Fruit fly (Drosophila melanogaster) whole organism, embryonic: ENCODE data around the gene CG34286.

Experiments used
- CG10209 ChIP-seq: fragments of 200-800 bp; sonication (Bioruptor generic); optimal IDR thresholded peaks from 3 replicates; lab custom pipeline; 2017; ENCODE audit warnings: missing biosample characterization, mild to moderate bottlenecking, missing genetic modification characterization, missing genetic modification reagents
- CG14014 ChIP-seq: fragments of 200-800 bp; sonication (Bioruptor generic); IDR thresholded peaks from 2 replicates; pipeline ENCODE4 v1.3.6; 2022; ENCODE audit warnings: missing biosample characterization, missing genetic modification characterization
- CG15269 ChIP-seq: fragments of 200-800 bp; sonication (Bioruptor generic); optimal IDR thresholded peaks from 2 replicates; lab custom pipeline; 2018; ENCODE audit warnings: missing biosample characterization, mild to moderate bottlenecking, missing genetic modification characterization, moderate library complexity
- CG15601 ChIP-seq: fragments of 200-800 bp; sonication (Bioruptor generic); optimal IDR thresholded peaks from 3 replicates; lab custom pipeline; 2019; ENCODE audit warnings: missing biosample characterization, mild to moderate bottlenecking, missing genetic modification characterization, moderate library complexity
- CG17186 ChIP-seq: fragments of 200-800 bp; sonication (Bioruptor generic); optimal IDR thresholded peaks from 3 replicates; lab custom pipeline; 2017; ENCODE audit warnings: missing biosample characterization, missing genetic modification reagents, missing genetic modification characterization
- CG17359 ChIP-seq: fragments of 200-800 bp; sonication (Bioruptor generic); optimal IDR thresholded peaks from 3 replicates; lab custom pipeline; 2018; ENCODE audit warnings: missing biosample characterization, mild to moderate bottlenecking, missing genetic modification characterization, moderate library complexity
- CG18599 ChIP-seq: fragments of 200-800 bp; sonication (Bioruptor generic); optimal IDR thresholded peaks from 3 replicates; lab custom pipeline; 2017; ENCODE audit warnings: missing biosample characterization, missing genetic modification characterization, mild to moderate bottlenecking, moderate library complexity, missing genetic modification reagents
- CG2889 ChIP-seq: fragments of 200-800 bp; sonication (Bioruptor generic); IDR thresholded peaks from 3 replicates; pipeline ENCODE4 v1.3.6; 2022; ENCODE audit warnings: missing biosample characterization, missing genetic modification characterization
- CG30403 ChIP-seq: fragments of 200-800 bp; sonication (Bioruptor generic); optimal IDR thresholded peaks from 3 replicates; lab custom pipeline; 2016; ENCODE audit warnings: missing biosample characterization, missing genetic modification characterization
- CG3281 ChIP-seq: fragments of 200-800 bp; sonication (Bioruptor generic); optimal IDR thresholded peaks from 3 replicates; lab custom pipeline; 2017; ENCODE audit warnings: missing biosample characterization, mild to moderate bottlenecking, missing genetic modification characterization
- CG3995 ChIP-seq: fragments of 200-800 bp; sonication (Bioruptor generic); optimal IDR thresholded peaks from 3 replicates; lab custom pipeline; 2016; ENCODE audit warnings: missing biosample characterization, missing genetic modification characterization
- CG4617 ChIP-seq: fragments of 200-800 bp; sonication (Bioruptor generic); optimal IDR thresholded peaks from 3 replicates; lab custom pipeline; 2016; ENCODE audit warnings: missing biosample characterization, missing genetic modification characterization, borderline replicate concordance
- CG6791 ChIP-seq: fragments of 200-800 bp; sonication (Bioruptor generic); IDR thresholded peaks from 3 replicates; pipeline ENCODE4 v1.3.6; 2022; ENCODE audit warnings: missing biosample characterization, missing genetic modification characterization; ENCODE audit not compliant: partially characterized antibody
- CG8359 ChIP-seq: fragments of 200-800 bp; sonication (Bioruptor generic); optimal IDR thresholded peaks from 2 replicates; lab custom pipeline; 2017; ENCODE audit warnings: missing biosample characterization, mild to moderate bottlenecking, missing genetic modification characterization, borderline replicate concordance
- CG9215 ChIP-seq: fragments of 200-800 bp; sonication (Bioruptor generic); IDR thresholded peaks from 2 replicates; pipeline ENCODE4 v1.3.6; 2022; ENCODE audit warnings: missing biosample characterization, missing genetic modification characterization
- CG9876 ChIP-seq: fragments of 200-800 bp; sonication (Bioruptor generic); optimal IDR thresholded peaks from 2 replicates; lab custom pipeline; 2016; ENCODE audit warnings: missing biosample characterization, missing genetic modification characterization
- D ChIP-seq, 2 experiments: fragments of 200-800 bp in 1 of 2; fragments of >200 bp in 1 of 2; sonication (Bioruptor generic) in 1 of 2; optimal IDR thresholded peaks; 2 replicates in 1 of 2; 3 replicates in 1 of 2; lab custom pipeline; 2017; ENCODE audit warnings: mild to moderate bottlenecking in 1 of 2, missing biosample characterization in 1 of 2, missing genetic modification characterization in 1 of 2, missing genetic modification reagents in 1 of 2
- HHEX ChIP-seq: fragments of 200-800 bp; sonication (Bioruptor generic); optimal IDR thresholded peaks from 3 replicates; lab custom pipeline; 2017; ENCODE audit warnings: missing biosample characterization, mild to moderate bottlenecking, missing genetic modification characterization, missing genetic modification reagents
- HmgZ ChIP-seq: fragments of 200-800 bp; sonication (Bioruptor generic); optimal IDR thresholded peaks from 2 replicates; lab custom pipeline; 2018; ENCODE audit warnings: missing biosample characterization, mild to moderate bottlenecking, missing genetic modification characterization
- Hmx ChIP-seq: fragments of 200-800 bp; sonication (Bioruptor generic); optimal IDR thresholded peaks from 2 replicates; lab custom pipeline; 2016; ENCODE audit warnings: missing biosample characterization, missing genetic modification characterization
- Jarid2 ChIP-seq: fragments of 200-800 bp; sonication (Bioruptor generic); optimal IDR thresholded peaks from 3 replicates; lab custom pipeline; 2017; ENCODE audit warnings: mild to moderate bottlenecking, missing biosample characterization, missing genetic modification reagents, missing genetic modification characterization
- Lhr ChIP-seq: fragments of 200-800 bp; sonication (Bioruptor generic); optimal IDR thresholded peaks from 3 replicates; lab custom pipeline; 2017; ENCODE audit warnings: mild to moderate bottlenecking, missing biosample characterization, missing genetic modification reagents, missing genetic modification characterization
- Mad ChIP-seq: fragments of 200-800 bp; sonication (Bioruptor generic); optimal IDR thresholded peaks from 2 replicates; lab custom pipeline; 2016; ENCODE audit warnings: missing biosample characterization, missing genetic modification characterization
- Med ChIP-seq: fragments of 200-800 bp; sonication (Bioruptor generic); peaks from one replicate; lab custom pipeline; 2016; ENCODE audit warnings: missing biosample characterization, missing genetic modification characterization, mild to moderate bottlenecking, inconsistent platforms, moderate library complexity
- NC2α ChIP-seq: fragments of 200-800 bp; sonication (Bioruptor generic); optimal IDR thresholded peaks from 2 replicates; lab custom pipeline; 2016; ENCODE audit warnings: missing biosample characterization, missing genetic modification characterization
- Ravus ChIP-seq: fragments of 200-800 bp; sonication (Bioruptor generic); IDR thresholded peaks from 2 replicates; pipeline ENCODE4 v1.3.6; 2022; ENCODE audit warnings: missing biosample characterization, missing genetic modification characterization
- bbx ChIP-seq: fragments of 200-800 bp; sonication (Bioruptor generic); IDR thresholded peaks from 2 replicates; pipeline ENCODE4 v1.3.6; 2022; ENCODE audit warnings: missing biosample characterization, missing genetic modification characterization; ENCODE audit not compliant: partially characterized antibody
- bcd ChIP-seq: fragments of 200-800 bp; sonication (Bioruptor generic); optimal IDR thresholded peaks from 2 replicates; lab custom pipeline; 2017; ENCODE audit warnings: missing biosample characterization, mild to moderate bottlenecking, missing genetic modification characterization
- btn ChIP-seq: fragments of 200-800 bp; sonication (Bioruptor generic); optimal IDR thresholded peaks from 2 replicates; lab custom pipeline; 2016; ENCODE audit warnings: missing biosample characterization, missing genetic modification characterization
- chif ChIP-seq, 2 experiments: fragments of 200-800 bp; sonication (Bioruptor generic); optimal IDR thresholded peaks; 3 replicates each; lab custom pipeline; 2016; ENCODE audit warnings: missing biosample characterization in 2 of 2, missing genetic modification characterization in 2 of 2
- dmrt11E ChIP-seq: fragments of 200-800 bp; sonication (Bioruptor generic); optimal IDR thresholded peaks from 3 replicates; lab custom pipeline; 2018; ENCODE audit warnings: missing biosample characterization, mild to moderate bottlenecking, missing genetic modification characterization, moderate library complexity
- gce ChIP-seq: fragments of 200-800 bp; sonication (Bioruptor generic); IDR thresholded peaks from 3 replicates; pipeline ENCODE4 v1.3.6; 2022; ENCODE audit warnings: missing biosample characterization, missing genetic modification characterization
- hb ChIP-seq: fragments of 200-800 bp; sonication (Bioruptor generic); IDR thresholded peaks from 3 replicates; pipeline ENCODE4 v1.3.6; 2022; ENCODE audit warnings: missing biosample characterization, missing genetic modification characterization; ENCODE audit not compliant: partially characterized antibody
- hkb ChIP-seq, 2 experiments: fragments of 200-800 bp in 1 of 2; fragments of >200 bp in 1 of 2; sonication (Bioruptor generic) in 1 of 2; IDR thresholded peaks in 1 of 2; optimal IDR thresholded peaks in 1 of 2; 2 replicates each; pipeline versions ENCODE4 v1.3.6 to Lab custom; 2017 to 2022; ENCODE audit warnings: missing biosample characterization in 1 of 2, missing genetic modification characterization in 1 of 2
- inv ChIP-seq: fragments of 200-800 bp; sonication (Bioruptor generic); IDR thresholded peaks from 2 replicates; pipeline ENCODE4 v1.3.6; 2022; ENCODE audit warnings: missing biosample characterization, missing genetic modification characterization; ENCODE audit not compliant: partially characterized antibody
- knrl ChIP-seq: fragments of 200-800 bp; sonication (Bioruptor generic); IDR thresholded peaks from 3 replicates; pipeline ENCODE4 v1.3.6; 2022; ENCODE audit warnings: missing biosample characterization, missing genetic modification characterization; ENCODE audit not compliant: partially characterized antibody
- mld ChIP-seq: fragments of 200-800 bp; sonication (Bioruptor generic); IDR thresholded peaks from 3 replicates; pipeline ENCODE4 v1.3.6; 2022; ENCODE audit warnings: missing biosample characterization, missing genetic modification characterization; ENCODE audit not compliant: partially characterized antibody
- nmo ChIP-seq: fragments of 200-800 bp; sonication (Bioruptor generic); optimal IDR thresholded peaks from 2 replicates; lab custom pipeline; 2018; ENCODE audit warnings: missing biosample characterization, mild to moderate bottlenecking, missing genetic modification characterization, moderate library complexity
- pfk ChIP-seq: fragments of 200-800 bp; sonication (Bioruptor generic); optimal IDR thresholded peaks from 2 replicates; lab custom pipeline; 2018; ENCODE audit warnings: missing biosample characterization, mild to moderate bottlenecking, missing genetic modification characterization, moderate library complexity
- pros ChIP-seq: fragments of 200-800 bp; sonication (Bioruptor generic); optimal IDR thresholded peaks from 3 replicates; lab custom pipeline; 2019; ENCODE audit warnings: missing biosample characterization, mild to moderate bottlenecking, missing genetic modification characterization, moderate library complexity
- row ChIP-seq: fragments of 200-800 bp; sonication (Bioruptor generic); IDR thresholded peaks from 3 replicates; pipeline ENCODE4 v1.3.6; 2022; ENCODE audit warnings: missing biosample characterization, missing genetic modification characterization
- schlank ChIP-seq: fragments of 200-800 bp; sonication (Bioruptor generic); optimal IDR thresholded peaks from 2 replicates; lab custom pipeline; 2018; ENCODE audit warnings: missing biosample characterization, mild to moderate bottlenecking, missing genetic modification characterization
- slou ChIP-seq: fragments of 200-800 bp; sonication (Bioruptor generic); optimal IDR thresholded peaks from 3 replicates; lab custom pipeline; 2016; ENCODE audit warnings: missing biosample characterization, missing genetic modification characterization
- vnd ChIP-seq: fragments of 200-800 bp; sonication (Bioruptor generic); IDR thresholded peaks from 3 replicates; pipeline ENCODE4 v1.3.6; 2022; ENCODE audit warnings: missing biosample characterization, missing genetic modification characterization; ENCODE audit not compliant: partially characterized antibody
- wor ChIP-seq: fragments of 200-800 bp; sonication (Bioruptor generic); IDR thresholded peaks from 2 replicates; pipeline ENCODE4 v1.3.6; 2022; ENCODE audit warnings: missing biosample characterization, missing genetic modification characterization
- z ChIP-seq: fragments of 200-800 bp; sonication (Bioruptor generic); IDR thresholded peaks from 3 replicates; pipeline ENCODE4 v1.3.6; 2022; ENCODE audit warnings: missing biosample characterization, missing genetic modification characterization

CG34286 gene

dm6 chr3R:19672136-19672535, 43.6 kb downstream of the CG34286 start (continued):
- TF ChIP-seq hb (0 out of 3 replicates have a peak, but pooled peaks have one; percentile 55), CG17359 (tag; lab: Kevin White, UChicago) (no peak), dmrt11E (tag; lab: Kevin White, UChicago) (no peak), nmo (no peak), bcd (GFP tag; lab: Kevin White, UChicago) (no peak), wor (GFP tag; lab: Robert Waterston, UW) (no peak), vnd (GFP tag; lab: Robert Waterston, UW) (0 out of 3 replicates have a peak, but pooled peaks have one; percentile 30), CG3995 (no peak), CG15601 (tag; lab: Kevin White, UChicago) (no peak), bbx (0 out of 2 replicates have a peak, but pooled peaks have one; percentile 44), CG30403 (no peak), CG8359 (no peak), knrl (GFP tag; lab: Robert Waterston, UW) (peak; percentile 38; the same call in 1 of the 3 replicates), pros (GFP tag; lab: Kevin White, UChicago) (no peak), HHEX (no peak), mld (GFP tag; lab: Robert Waterston, UW) (peak; percentile 75; the same call in 2 of the 3 replicates), CG6791 (GFP tag; lab: Robert Waterston, UW) (peak; percentile 37; the same call in 1 of the 3 replicates), D (optimal IDR thresholded peaks at IDR 0.05; lab: Kevin White, UChicago) (no peak), D (GFP tag; optimal IDR thresholded peaks at IDR 0.05; lab: Kevin White, UChicago) (no peak), NC2α (GFP tag; lab: Kevin White, UChicago) (no peak)

dm6 chr3R:19671223-19671991, 44.3 kb downstream of the CG34286 start, which contains the start of gene Naam:
Gene Naam (plus strand): TSS chr3R:19671450.
- TF ChIP-seq CG17186 (GFP tag; lab: Kevin White, UChicago) (no peak), Med (peak; percentile 98), Jarid2 (GFP tag; lab: Kevin White, UChicago) (no peak), CG4617 (peak; percentile 52), Ravus (GFP tag; lab: Robert Waterston, UW) (peak; percentile 8; the same call in 1 of the 2 replicates), CG9876 (GFP tag; lab: Kevin White, UChicago) (peak; percentile 32), CG3281 (GFP tag; lab: Kevin White, UChicago) (peak; percentile 83), HmgZ (tag; lab: Kevin White, UChicago) (peak; percentile 65), pfk (GFP tag; lab: Kevin White, UChicago) (no peak), chif (GFP tag; optimal IDR thresholded peaks at IDR 0.05; lab: Kevin White, UChicago) (peak; percentile 50 to 69), CG15269 (tag; lab: Kevin White, UChicago) (peak; percentile 76), Hmx (GFP tag; lab: Kevin White, UChicago) (peak; percentile 45), inv (GFP tag; lab: Robert Waterston, UW) (no peak), CG10209 (GFP tag; lab: Kevin White, UChicago) (peak; percentile 69), btn (no peak), schlank (peak; percentile 70), CG2889 (GFP tag; lab: Robert Waterston, UW) (peak; percentile 53; the same call in 2 of the 3 replicates), slou (GFP tag; lab: Kevin White, UChicago) (no peak), HHEX (peak; percentile 68), CG18599 (GFP tag; lab: Kevin White, UChicago) (peak; percentile 94), CG14014 (GFP tag; lab: Robert Waterston, UW) (peak; percentile 80), CG9215 (GFP tag; lab: Robert Waterston, UW) (peak; percentile 53), Lhr (GFP tag; lab: Kevin White, UChicago) (peak; percentile 8), gce (GFP tag; lab: Robert Waterston, UW) (peak; percentile 54; the same call in 1 of the 3 replicates), hkb (optimal IDR thresholded peaks at IDR 0.05; lab: Kevin White, UChicago) (no peak), hkb (GFP tag; IDR thresholded peaks at IDR 0.05; lab: Robert Waterston, UW) (peak; percentile 87), z (GFP tag; lab: Robert Waterston, UW) (no peak), Mad (GFP tag; lab: Kevin White, UChicago) (peak; percentile 51), row (GFP tag; lab: Robert Waterston, UW) (peak; percentile 80)
